Fruit fly (Drosophila melanogaster): ENCODE data around the gene ttm2.

Gene ttm2

DNA sequence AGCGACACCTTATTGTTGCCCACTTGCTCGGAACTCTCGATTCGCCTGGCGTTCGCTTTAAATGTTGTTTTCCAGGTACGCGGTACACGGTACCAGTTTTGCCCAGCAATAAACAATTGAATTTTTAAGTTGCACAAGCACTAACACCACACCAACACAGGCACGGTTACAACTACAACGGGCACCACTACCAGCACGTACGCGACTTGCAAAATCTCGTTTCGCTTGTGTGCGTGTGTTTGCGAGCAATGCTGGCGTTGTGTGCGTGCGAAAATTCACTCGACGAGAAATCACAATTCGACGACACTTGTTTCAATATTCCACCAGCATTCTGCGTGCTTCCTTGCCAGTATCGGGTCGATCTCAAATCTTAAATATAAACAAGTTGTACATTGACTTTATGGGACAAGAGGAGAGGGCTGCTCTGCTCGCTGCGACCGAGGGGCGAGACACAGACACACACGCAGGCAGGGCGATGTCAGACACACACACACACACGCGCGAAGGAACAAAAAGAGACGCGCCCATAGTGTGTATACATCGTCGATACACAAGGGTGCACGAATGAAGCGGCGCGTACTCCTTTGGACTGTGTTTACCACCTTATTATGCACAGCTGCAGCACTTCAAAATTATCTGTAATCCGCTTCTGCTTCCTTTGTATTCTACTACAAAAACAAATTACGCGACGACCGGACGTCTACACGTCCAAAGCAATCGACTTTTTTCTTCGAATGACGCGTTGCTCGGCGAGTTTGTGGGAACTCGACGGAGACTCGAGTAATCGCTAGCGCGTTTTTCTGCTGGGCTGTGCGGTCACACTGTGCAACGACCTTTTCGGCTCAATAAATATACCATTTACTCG lies 44.4 kb downstream of the ttm2 start, which contains the start of gene fwd (continued):
- TF ChIP-seq Side (GFP tag; optimal IDR thresholded peaks at IDR 0.05) (peak; percentile 8), CG9609 (GFP tag; optimal IDR thresholded peaks at IDR 0.05) (no peak), Trl (optimal IDR thresholded peaks at IDR 0.05) (no peak), Trl (GFP tag; optimal IDR thresholded peaks at IDR 0.05) (no peak), NfI (GFP tag; optimal IDR thresholded peaks at IDR 0.05) (peak; percentile 26), Gsc (GFP tag; IDR thresholded peaks at IDR 0.05) (no peak), CG18262 (tag; optimal IDR thresholded peaks at IDR 0.05) (peak; percentile 35), CG31224 (GFP tag; IDR thresholded peaks at IDR 0.05) (no peak), seq (GFP tag; IDR thresholded peaks at IDR 0.05) (no peak; the same call in 1 of the 2 replicates), CG3281 (GFP tag; optimal IDR thresholded peaks at IDR 0.05) (peak; percentile 42), gsb (GFP tag; IDR thresholded peaks at IDR 0.05) (no peak), lbe (GFP tag; optimal IDR thresholded peaks at IDR 0.05) (peak; percentile 24), CG4404 (GFP tag; IDR thresholded peaks at IDR 0.05) (no peak), al (GFP tag; IDR thresholded peaks at IDR 0.05) (no peak), Dfd (GFP tag; optimal IDR thresholded peaks at IDR 0.05) (no peak), CG10565 (GFP tag; optimal IDR thresholded peaks at IDR 0.05) (no peak), CG15601 (tag; optimal IDR thresholded peaks at IDR 0.05) (peak; percentile 52), lmd (GFP tag; IDR thresholded peaks at IDR 0.05) (no peak), Lpt (GFP tag; optimal IDR thresholded peaks at IDR 0.05) (no peak), wor (GFP tag; IDR thresholded peaks at IDR 0.05) (no peak), CG7357 (GFP tag; IDR thresholded peaks at IDR 0.05) (no peak), eyg (GFP tag; optimal IDR thresholded peaks at IDR 0.05) (no peak), sr (GFP tag; IDR thresholded peaks at IDR 0.05) (no peak), CG11085 (GFP tag; IDR thresholded peaks at IDR 0.05) (no peak), vfl (GFP tag; optimal IDR thresholded peaks at IDR 0.05) (no peak), CG17802 (tag; optimal IDR thresholded peaks at IDR 0.05) (no peak), Vsx1 (GFP tag; optimal IDR thresholded peaks at IDR 0.05) (no peak), CG2129 (GFP tag; IDR thresholded peaks at IDR 0.05; ENCODE audit: partially characterized antibody) (no peak), Pdp1 (GFP tag; optimal IDR thresholded peaks at IDR 0.05) (peak in 1 of 2 experiments; percentile 82), p53 (GFP tag; optimal IDR thresholded peaks at IDR 0.05) (no peak), HLH54F (GFP tag; optimal IDR thresholded peaks at IDR 0.05) (no peak), CG6854 (GFP tag; optimal IDR thresholded peaks at IDR 0.05) (no peak), ind (GFP tag; optimal IDR thresholded peaks at IDR 0.05) (no peak), CG14050 (GFP tag; IDR thresholded peaks at IDR 0.05) (no peak), CG3065 (GFP tag; optimal IDR thresholded peaks at IDR 0.05) (no peak), peb (GFP tag; IDR thresholded peaks at IDR 0.05) (no peak), CG1602 (GFP tag; optimal IDR thresholded peaks at IDR 0.05) (no peak), usp (GFP tag; optimal IDR thresholded peaks at IDR 0.05) (no peak), hb (GFP tag; IDR thresholded peaks at IDR 0.05; ENCODE audit: partially characterized antibody) (no peak), lilli (GFP tag; optimal IDR thresholded peaks at IDR 0.05) (peak; percentile 38), ap (GFP tag; IDR thresholded peaks at IDR 0.05) (no peak), CG11695 (GFP tag; IDR thresholded peaks at IDR 0.05) (no peak), Awh (GFP tag; IDR thresholded peaks at IDR 0.05) (no peak; the same call in 1 of the 2 replicates), CG8388 (GFP tag; optimal IDR thresholded peaks at IDR 0.05) (no peak), CG4360 (GFP tag; IDR thresholded peaks at IDR 0.05) (peak; percentile 76), pros (GFP tag; optimal IDR thresholded peaks at IDR 0.05) (peak; percentile 64), Ada2b (GFP tag; IDR thresholded peaks at IDR 0.05) (no peak), CG13894 (tag; optimal IDR thresholded peaks at IDR 0.05) (peak; percentile 49), CG6654 (GFP tag; optimal IDR thresholded peaks at IDR 0.05) (no peak), ato (GFP tag; IDR thresholded peaks at IDR 0.05; ENCODE audit: partially characterized antibody) (peak; percentile 44; the same call in 1 of the 2 replicates), Oli (tag; optimal IDR thresholded peaks at IDR 0.05) (no peak)
